Fruit fly (Drosophila melanogaster) whole organism, adult: ENCODE data around the gene betaCOP.
A peak's percentile ranks its signal among the peaks of the same experiment; 100 is the strongest.

Experiments
- Mnt ChIP-seq: fragments of 200-800 bp; sonication (Bioruptor generic); optimal IDR thresholded peaks from 2 replicates; lab custom pipeline; 2016; ENCODE audit warnings: missing biosample characterization, mild to moderate bottlenecking, missing genetic modification characterization
- pad ChIP-seq: fragments of 200-800 bp; sonication (Bioruptor generic); optimal IDR thresholded peaks from 3 replicates; lab custom pipeline; 2017; ENCODE audit warnings: missing biosample characterization, missing genetic modification characterization, mild to moderate bottlenecking, moderate library complexity, missing genetic modification reagents

DNA sequence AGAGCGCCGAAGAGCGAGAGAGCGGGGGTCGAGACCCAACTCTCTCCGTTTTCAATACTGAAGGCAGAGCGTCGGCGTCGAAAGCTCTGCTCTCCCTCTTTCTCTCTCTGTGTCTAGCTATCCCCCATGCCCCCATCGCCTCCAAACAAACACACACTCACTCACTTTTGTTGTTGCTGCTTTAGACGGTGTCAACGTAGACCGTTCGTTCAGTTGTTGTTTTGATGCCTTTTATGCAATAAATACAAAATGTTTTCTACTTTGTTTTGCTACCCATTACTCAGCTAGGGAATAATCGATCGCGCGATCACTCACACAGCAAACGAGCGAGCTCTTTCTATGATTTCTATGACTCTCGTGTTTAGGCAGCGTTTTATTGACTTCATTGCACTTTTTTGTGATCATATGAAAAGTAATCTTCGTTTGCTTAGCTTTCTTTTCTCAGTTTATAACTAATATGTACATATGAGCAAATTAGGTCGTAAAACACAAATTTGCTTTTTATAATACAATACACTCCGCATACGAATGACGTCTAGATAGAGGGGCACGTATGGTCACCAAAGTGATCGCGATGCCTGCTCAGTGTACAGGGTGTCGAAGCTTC, 19.7 kb upstream of the betaCOP start:
- TF ChIP-seq pad (GFP tag; lab: Kevin White, UChicago) = peak; percentile 28
- TF ChIP-seq Mnt = no peak
